Fruit fly (Drosophila melanogaster) whole organism, embryonic: Measurements from ENCODE around the gene NdufV3.

Experiments
- Blimp-1 ChIP-seq: fragments of 200-800 bp; sonication (Bioruptor generic); optimal IDR thresholded peaks from 3 replicates; lab custom pipeline; 2018; ENCODE audit warnings: missing biosample characterization, missing genetic modification characterization, mild to moderate bottlenecking, moderate library complexity, missing genetic modification reagents
- CG10267 ChIP-seq: fragments of 200-800 bp; sonication (Bioruptor generic); optimal IDR thresholded peaks from 2 replicates; lab custom pipeline; 2018; ENCODE audit warnings: missing biosample characterization, mild to moderate bottlenecking, missing genetic modification characterization, moderate library complexity
- CG11247 ChIP-seq: fragments of 200-800 bp; sonication (Bioruptor generic); IDR thresholded peaks from 2 replicates; pipeline ENCODE4 v1.3.6; 2022; ENCODE audit warnings: missing biosample characterization, missing genetic modification characterization
- CG13287 ChIP-seq: fragments of 200-800 bp; sonication (Bioruptor generic); IDR thresholded peaks from 2 replicates; pipeline ENCODE4 v1.3.6; 2022; ENCODE audit warnings: missing biosample characterization, missing genetic modification characterization; ENCODE audit not compliant: partially characterized antibody
- CG13424 ChIP-seq: fragments of 200-800 bp; sonication (Bioruptor generic); optimal IDR thresholded peaks from 2 replicates; lab custom pipeline; 2019; ENCODE audit warnings: missing biosample characterization, mild to moderate bottlenecking, missing genetic modification characterization, moderate library complexity
- CG14710 ChIP-seq: fragments of 200-800 bp; sonication (Bioruptor generic); optimal IDR thresholded peaks from 3 replicates; lab custom pipeline; 2019; ENCODE audit warnings: missing biosample characterization, mild to moderate bottlenecking, missing genetic modification characterization, moderate library complexity
- CG15601 ChIP-seq: fragments of 200-800 bp; sonication (Bioruptor generic); optimal IDR thresholded peaks from 3 replicates; lab custom pipeline; 2019; ENCODE audit warnings: missing biosample characterization, mild to moderate bottlenecking, missing genetic modification characterization, moderate library complexity
- CG15696 ChIP-seq: fragments of 200-800 bp; sonication (Bioruptor generic); optimal IDR thresholded peaks from 2 replicates; lab custom pipeline; 2019; ENCODE audit warnings: missing biosample characterization, mild to moderate bottlenecking, missing genetic modification characterization, moderate library complexity
- CG1832 ChIP-seq: fragments of 200-800 bp; sonication (Bioruptor generic); optimal IDR thresholded peaks from 2 replicates; lab custom pipeline; 2017; ENCODE audit warnings: missing biosample characterization, mild to moderate bottlenecking, missing genetic modification characterization, inconsistent platforms
- CG18599 ChIP-seq: fragments of 200-800 bp; sonication (Bioruptor generic); optimal IDR thresholded peaks from 3 replicates; lab custom pipeline; 2017; ENCODE audit warnings: missing biosample characterization, missing genetic modification characterization, mild to moderate bottlenecking, moderate library complexity, missing genetic modification reagents
- CG2712 ChIP-seq: fragments of 200-800 bp; optimal IDR thresholded peaks from 3 replicates; lab custom pipeline; 2019; ENCODE audit warnings: missing biosample characterization, mild to moderate bottlenecking, missing genetic modification characterization, moderate library complexity
- CG32767 ChIP-seq: fragments of 200-800 bp; sonication (Bioruptor generic); IDR thresholded peaks from 2 replicates; pipeline ENCODE4 v1.3.6; 2022; ENCODE audit warnings: missing biosample characterization, missing genetic modification characterization
- CG32772 ChIP-seq: fragments of 200-800 bp; sonication (Bioruptor generic); IDR thresholded peaks from 2 replicates; pipeline ENCODE4 v1.3.6; 2022; ENCODE audit warnings: missing biosample characterization, missing genetic modification characterization
- CG3281 ChIP-seq: fragments of 200-800 bp; sonication (Bioruptor generic); optimal IDR thresholded peaks from 3 replicates; lab custom pipeline; 2017; ENCODE audit warnings: missing biosample characterization, mild to moderate bottlenecking, missing genetic modification characterization
- CG33213 ChIP-seq: fragments of 200-800 bp; sonication (Bioruptor generic); optimal IDR thresholded peaks from 3 replicates; lab custom pipeline; 2016; ENCODE audit warnings: missing biosample characterization, missing genetic modification characterization
- CG34224 ChIP-seq: fragments of 200-800 bp; sonication (Bioruptor generic); IDR thresholded peaks from 3 replicates; pipeline ENCODE4 v1.3.6; 2022; ENCODE audit warnings: missing biosample characterization, missing genetic modification characterization; ENCODE audit not compliant: partially characterized antibody
- CG4404 ChIP-seq: fragments of 200-800 bp; sonication (Bioruptor generic); IDR thresholded peaks from 2 replicates; pipeline ENCODE4 v1.3.6; 2022; ENCODE audit warnings: missing biosample characterization, missing genetic modification characterization
- CG9932 ChIP-seq: fragments of 200-800 bp; sonication (Bioruptor generic); IDR thresholded peaks from 2 replicates; pipeline ENCODE4 v1.3.6; 2022; ENCODE audit warnings: missing biosample characterization, missing genetic modification characterization
- Kr ChIP-seq: fragments of 200-800 bp; sonication (Bioruptor generic); optimal IDR thresholded peaks from 2 replicates; lab custom pipeline; 2017; ENCODE audit warnings: missing biosample characterization, mild to moderate bottlenecking, missing genetic modification characterization
- MBD-R2 ChIP-seq: fragments of 200-800 bp; sonication (Bioruptor generic); IDR thresholded peaks from 2 replicates; pipeline ENCODE4 v1.3.6; 2022; ENCODE audit warnings: missing biosample characterization, missing genetic modification characterization
- Med ChIP-seq: fragments of 200-800 bp; sonication (Bioruptor generic); peaks from one replicate; lab custom pipeline; 2016; ENCODE audit warnings: missing biosample characterization, missing genetic modification characterization, mild to moderate bottlenecking, inconsistent platforms, moderate library complexity
- NFAT ChIP-seq: fragments of 200-800 bp; sonication (Bioruptor generic); IDR thresholded peaks from 2 replicates; pipeline ENCODE4 v1.3.6; 2022; ENCODE audit warnings: missing biosample characterization, missing genetic modification characterization
- Oaz ChIP-seq: fragments of 200-800 bp; sonication (Bioruptor generic); IDR thresholded peaks from 2 replicates; pipeline ENCODE4 v1.3.6; 2022; ENCODE audit warnings: missing biosample characterization, missing genetic modification characterization
- PHDP ChIP-seq: fragments of 200-800 bp; sonication (Bioruptor generic); optimal IDR thresholded peaks from 3 replicates; lab custom pipeline; 2018; ENCODE audit warnings: missing biosample characterization, mild to moderate bottlenecking, missing genetic modification characterization, moderate library complexity
- Rfx ChIP-seq: fragments of 200-800 bp; sonication (Bioruptor generic); IDR thresholded peaks from 2 replicates; pipeline ENCODE4 v1.3.6; 2022; ENCODE audit warnings: missing biosample characterization, missing genetic modification characterization
- Sin3A ChIP-seq: fragments of >200 bp; optimal IDR thresholded peaks from 2 replicates; lab custom pipeline; 2018
- bigmax ChIP-seq: fragments of 200-800 bp; sonication (Bioruptor generic); optimal IDR thresholded peaks from 2 replicates; lab custom pipeline; 2018; ENCODE audit warnings: missing biosample characterization, mild to moderate bottlenecking, missing genetic modification characterization
- bowl ChIP-seq: fragments of 200-800 bp; sonication (Bioruptor generic); IDR thresholded peaks from 2 replicates; pipeline ENCODE4 v1.3.6; 2022; ENCODE audit warnings: missing biosample characterization, missing genetic modification characterization
- bsh ChIP-seq, 2 experiments: fragments of 200-800 bp; sonication (Bioruptor generic); optimal IDR thresholded peaks; 2 replicates each; lab custom pipeline; 2017 to 2018; ENCODE audit warnings: mild to moderate bottlenecking in 2 of 2, missing biosample characterization in 2 of 2, missing genetic modification characterization in 2 of 2, moderate library complexity in 1 of 2
- cad ChIP-seq: fragments of >200 bp; optimal IDR thresholded peaks from 2 replicates; lab custom pipeline; 2017; ENCODE audit warnings: missing biosample characterization, missing genetic modification characterization
- cato ChIP-seq: fragments of 200-800 bp; sonication (Bioruptor generic); optimal IDR thresholded peaks from 2 replicates; lab custom pipeline; 2016; ENCODE audit warnings: missing biosample characterization, missing genetic modification characterization, borderline replicate concordance
- danr ChIP-seq: fragments of 200-800 bp; sonication (Bioruptor generic); IDR thresholded peaks from 2 replicates; pipeline ENCODE4 v1.3.6; 2022; ENCODE audit warnings: missing biosample characterization, missing genetic modification characterization
- dm ChIP-seq: fragments of 200-800 bp; sonication (Bioruptor generic); optimal IDR thresholded peaks from 3 replicates; lab custom pipeline; 2016; ENCODE audit warnings: missing biosample characterization, missing genetic modification characterization
- dmrt99B ChIP-seq: fragments of 200-800 bp; sonication (Bioruptor generic); optimal IDR thresholded peaks from 2 replicates; lab custom pipeline; 2018; ENCODE audit warnings: missing biosample characterization, mild to moderate bottlenecking, missing genetic modification characterization, moderate library complexity
- exex ChIP-seq: fragments of 200-800 bp; sonication (Bioruptor generic); optimal IDR thresholded peaks from 4 replicates; lab custom pipeline; 2018; ENCODE audit warnings: missing biosample characterization, mild to moderate bottlenecking, missing genetic modification characterization, moderate library complexity
- fru ChIP-seq: fragments of >200 bp; optimal IDR thresholded peaks from 2 replicates; lab custom pipeline; 2017
- fu2 ChIP-seq: fragments of 200-800 bp; sonication (Bioruptor generic); optimal IDR thresholded peaks from 2 replicates; lab custom pipeline; 2016; ENCODE audit warnings: missing biosample characterization, missing genetic modification characterization
- grau ChIP-seq: fragments of 200-800 bp; optimal IDR thresholded peaks from 3 replicates; lab custom pipeline; 2019; ENCODE audit warnings: missing biosample characterization, mild to moderate bottlenecking, missing genetic modification characterization, moderate library complexity
- gsb ChIP-seq: fragments of 200-800 bp; sonication (Bioruptor generic); IDR thresholded peaks from 2 replicates; pipeline ENCODE4 v1.3.6; 2022; ENCODE audit warnings: missing biosample characterization, missing genetic modification characterization
- phol ChIP-seq: fragments of 200-800 bp; sonication (Bioruptor generic); optimal IDR thresholded peaks from 3 replicates; lab custom pipeline; 2018; ENCODE audit warnings: missing biosample characterization, mild to moderate bottlenecking, missing genetic modification characterization, moderate library complexity
- pzg ChIP-seq: fragments of 200-800 bp; sonication (Bioruptor generic); optimal IDR thresholded peaks from 3 replicates; lab custom pipeline; 2018; ENCODE audit warnings: missing biosample characterization, mild to moderate bottlenecking, missing genetic modification characterization, moderate library complexity
- salm ChIP-seq: fragments of 200-800 bp; sonication (Bioruptor generic); optimal IDR thresholded peaks from 2 replicates; lab custom pipeline; 2018; ENCODE audit warnings: missing biosample characterization, mild to moderate bottlenecking, missing genetic modification characterization
- scrt ChIP-seq: fragments of 200-800 bp; sonication (Bioruptor generic); optimal IDR thresholded peaks from 2 replicates; lab custom pipeline; 2018; ENCODE audit warnings: missing biosample characterization, mild to moderate bottlenecking, missing genetic modification characterization, moderate library complexity
- sens ChIP-seq: fragments of 200-800 bp; sonication (Bioruptor generic); peaks from one replicate; lab custom pipeline; 2016; ENCODE audit warnings: missing biosample characterization, missing genetic modification characterization
- sens-2 ChIP-seq: fragments of 200-800 bp; sonication (Bioruptor generic); IDR thresholded peaks from 2 replicates; pipeline ENCODE4 v1.3.6; 2022; ENCODE audit warnings: missing biosample characterization, missing genetic modification characterization
- sob ChIP-seq: fragments of 200-800 bp; sonication (Bioruptor generic); IDR thresholded peaks from 2 replicates; pipeline ENCODE4 v1.3.6; 2022; ENCODE audit warnings: missing biosample characterization, missing genetic modification characterization
- ssp ChIP-seq: fragments of 200-800 bp; sonication (Bioruptor generic); IDR thresholded peaks from 2 replicates; pipeline ENCODE4 v1.3.6; 2022; ENCODE audit warnings: missing biosample characterization, missing genetic modification characterization
- stwl ChIP-seq: fragments of 200-800 bp; sonication (Bioruptor generic); optimal IDR thresholded peaks from 3 replicates; lab custom pipeline; 2018; ENCODE audit warnings: missing biosample characterization, mild to moderate bottlenecking, missing genetic modification characterization, moderate library complexity
- toy ChIP-seq: fragments of 200-800 bp; sonication (Bioruptor generic); IDR thresholded peaks from 2 replicates; pipeline ENCODE4 v1.3.6; 2022; ENCODE audit warnings: missing biosample characterization, missing genetic modification characterization
- wek ChIP-seq: fragments of 200-800 bp; sonication (Bioruptor generic); optimal IDR thresholded peaks from 3 replicates; lab custom pipeline; 2018; ENCODE audit warnings: missing biosample characterization, mild to moderate bottlenecking, missing genetic modification characterization, moderate library complexity

Gene NdufV3

DNA sequence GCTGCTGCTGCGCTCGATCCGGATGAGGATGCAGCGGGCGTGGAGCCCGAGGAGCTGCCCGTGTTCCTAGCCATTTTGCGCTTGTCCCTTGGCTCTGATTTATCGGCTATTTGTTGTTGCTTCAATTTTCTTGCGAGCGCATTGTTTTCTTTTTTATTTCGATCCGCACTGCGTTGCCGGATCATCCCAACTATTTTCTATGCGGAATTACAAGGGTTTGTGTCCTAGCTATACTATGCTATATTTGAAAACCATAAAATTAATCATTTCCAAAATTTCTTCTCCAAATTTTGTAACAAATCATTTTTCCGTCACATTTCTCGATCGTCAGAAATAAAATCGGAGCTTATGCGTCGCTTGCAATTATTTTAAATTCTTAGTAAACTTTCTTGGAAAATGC, 2.0 kb upstream of the NdufV3 start, which contains the start of the genes GCS1 and CG11756 (continued):
- peak; percentile 27 for TF ChIP-seq CG10267 (tag; lab: Kevin White, UChicago)
- peak; percentile 5 for TF ChIP-seq stwl (tag; lab: Kevin White, UChicago)
- TF ChIP-seq pzg (GFP tag; lab: Kevin White, UChicago), result peak; percentile 39
- TF ChIP-seq Med (GFP tag; lab: Kevin White, UChicago), result peak; percentile 64
- TF ChIP-seq, all 482 proteins: peak for 33

DNA sequence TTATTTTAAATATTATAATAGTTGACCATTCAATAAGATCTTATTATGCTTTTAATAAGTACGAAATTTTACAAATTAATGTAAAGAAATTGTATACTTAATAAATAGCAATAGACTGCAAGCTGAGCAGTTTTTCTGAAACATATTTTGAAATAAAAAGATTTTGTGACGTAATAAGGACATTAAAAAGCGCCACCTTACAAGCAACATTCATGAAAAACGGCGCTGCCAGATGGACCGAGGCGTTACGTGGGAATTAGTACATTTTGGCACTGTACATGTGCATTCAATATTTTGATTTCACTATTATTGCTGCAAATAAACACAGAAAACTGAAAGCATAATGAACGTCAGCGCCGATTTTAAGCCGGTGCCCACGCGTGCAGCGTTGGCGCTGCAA, 969 bp upstream of the NdufV3 start, which contains the start of gene CG1738:
Gene CG1738, plus strand, starts transcription at position 221 of the 400 bp plus-strand sequence.
- TF ChIP-seq CG4404, result no peak
- no peak for TF ChIP-seq CG18599 (GFP tag; lab: Kevin White, UChicago)
- TF ChIP-seq CG13424, result peak; percentile 10
- TF ChIP-seq fu2 (GFP tag; lab: Kevin White, UChicago), result no peak
- TF ChIP-seq CG15601, result no peak
- no peak for TF ChIP-seq CG32772
- TF ChIP-seq PHDP (tag; lab: Kevin White, UChicago), result peak; percentile 23
- TF ChIP-seq CG9932, result peak; percentile 61
- peak; percentile 75 for TF ChIP-seq sens (GFP tag; lab: Kevin White, UChicago)
- TF ChIP-seq CG1832 (GFP tag; lab: Kevin White, UChicago), result no peak
- no peak for TF ChIP-seq salm
- no peak for TF ChIP-seq toy (GFP tag; lab: Robert Waterston, UW)
- no peak for TF ChIP-seq Oaz
- peak; percentile 79 for TF ChIP-seq Med (GFP tag; lab: Kevin White, UChicago)
- no peak for TF ChIP-seq cad (GFP tag; lab: Kevin White, UChicago)
- peak; percentile 60 for TF ChIP-seq dm
- TF ChIP-seq sob, result no peak
- TF ChIP-seq grau, result peak; percentile 31
- TF ChIP-seq MBD-R2 (GFP tag; lab: Robert Waterston, UW), result peak; percentile 60
- no peak for TF ChIP-seq bowl (GFP tag; lab: Robert Waterston, UW)
- no peak for TF ChIP-seq fru
- no peak for TF ChIP-seq wek (GFP tag; lab: Kevin White, UChicago)
- peak; percentile 38 for TF ChIP-seq CG2712 (tag; lab: Kevin White, UChicago)
- no peak for TF ChIP-seq CG14710 (tag; lab: Kevin White, UChicago)
- peak; percentile 5 for TF ChIP-seq scrt (GFP tag; lab: Kevin White, UChicago)
- TF ChIP-seq Kr, result no peak
- peak; percentile 3 for TF ChIP-seq dmrt99B (tag; lab: Kevin White, UChicago)
- TF ChIP-seq gsb (GFP tag; lab: Robert Waterston, UW), result no peak
- no peak for TF ChIP-seq CG3281 (GFP tag; lab: Kevin White, UChicago)
- peak in 1 of 2 experiments; percentile 4 for TF ChIP-seq bsh (GFP tag; optimal IDR thresholded peaks at IDR 0.05; lab: Kevin White, UChicago)
- peak; percentile 56 for TF ChIP-seq Rfx
- no peak for TF ChIP-seq ssp (GFP tag; lab: Robert Waterston, UW)
- no peak for TF ChIP-seq CG15696 (tag; lab: Kevin White, UChicago)
- TF ChIP-seq CG34224 (GFP tag; lab: Robert Waterston, UW), result no peak
- no peak for TF ChIP-seq exex (tag; lab: Kevin White, UChicago)
- no peak for TF ChIP-seq Blimp-1 (GFP tag; lab: Kevin White, UChicago)
- no peak for TF ChIP-seq CG32767
- peak; percentile 31; the same call in 1 of the 2 replicates for TF ChIP-seq NFAT
- TF ChIP-seq CG13287 (GFP tag; lab: Robert Waterston, UW), result no peak
- peak; percentile 30 for TF ChIP-seq phol
- TF ChIP-seq cato (GFP tag; lab: Kevin White, UChicago), result no peak
- no peak for TF ChIP-seq danr (GFP tag; lab: Robert Waterston, UW)
- no peak for TF ChIP-seq CG33213 (GFP tag; lab: Kevin White, UChicago)
- no peak for TF ChIP-seq bigmax
- no peak for TF ChIP-seq sens-2 (GFP tag; lab: Robert Waterston, UW)
- TF ChIP-seq CG11247 (GFP tag; lab: Robert Waterston, UW), result no peak
- no peak for TF ChIP-seq Sin3A (lab: Kevin White, UChicago)
